Fruit fly (Drosophila melanogaster) whole organism: ENCODE data around the gene CG43401.

ENCODE experiments used
- CG8478 ChIP-seq: fragments of >200 bp; optimal IDR thresholded peaks from 2 replicates; lab custom pipeline; 2018; ENCODE audit warnings: inconsistent platforms
- EcR ChIP-seq, 2 experiments: fragments of >200 bp; optimal IDR thresholded peaks; 2 replicates each; lab custom pipeline; 2017; ENCODE audit warnings: missing biosample characterization in 2 of 2, missing genetic modification characterization in 2 of 2, missing genetic modification reagents in 2 of 2

- TF ChIP-seq CG8478 (lab: Kevin White, UChicago) (no peak), EcR (GFP tag; optimal IDR thresholded peaks at IDR 0.05; lab: Kevin White, UChicago) (no peak)
Measured at dm6 chr2L:1455498-1455897, 27.2 kb downstream of the CG43401 start.
